Fruit fly (Drosophila melanogaster) whole organism, embryonic: ENCODE data around the gene CG16717.

ENCODE experiments used
- Atf3 ChIP-seq: fragments of 200-800 bp; sonication (Bioruptor generic); optimal IDR thresholded peaks from 3 replicates; lab custom pipeline; 2016; ENCODE audit warnings: missing biosample characterization, missing genetic modification characterization
- BEAF-32 ChIP-seq: fragments of 200-800 bp; sonication (Bioruptor generic); optimal IDR thresholded peaks from 3 replicates; lab custom pipeline; 2017; ENCODE audit warnings: missing biosample characterization, missing genetic modification characterization, mild to moderate bottlenecking, moderate library complexity, missing genetic modification reagents
- CG1024 ChIP-seq: fragments of 200-800 bp; sonication (Bioruptor generic); IDR thresholded peaks from 2 replicates; pipeline ENCODE4 v1.3.6; 2022; ENCODE audit warnings: missing biosample characterization, missing genetic modification characterization
- CG11696 ChIP-seq: fragments of 200-800 bp; sonication (Bioruptor generic); IDR thresholded peaks from 2 replicates; pipeline ENCODE4 v1.3.6; 2022; ENCODE audit warnings: missing biosample characterization, missing genetic modification characterization
- CG12769 ChIP-seq: fragments of 200-800 bp; sonication (Bioruptor generic); optimal IDR thresholded peaks from 2 replicates; lab custom pipeline; 2019; ENCODE audit warnings: missing biosample characterization, mild to moderate bottlenecking, missing genetic modification characterization, moderate library complexity
- CG15073 ChIP-seq: fragments of 200-800 bp; sonication (Bioruptor generic); optimal IDR thresholded peaks from 2 replicates; lab custom pipeline; 2016; ENCODE audit warnings: missing biosample characterization, missing genetic modification characterization
- CG1602 ChIP-seq: fragments of 200-800 bp; sonication (Bioruptor generic); optimal IDR thresholded peaks from 3 replicates; lab custom pipeline; 2016; ENCODE audit warnings: missing biosample characterization, missing genetic modification characterization
- CG18764 ChIP-seq: fragments of 200-800 bp; sonication (Bioruptor generic); optimal IDR thresholded peaks from 3 replicates; lab custom pipeline; 2016; ENCODE audit warnings: missing biosample characterization, missing genetic modification characterization
- CG2120 ChIP-seq: fragments of 200-800 bp; sonication (Bioruptor generic); optimal IDR thresholded peaks from 3 replicates; lab custom pipeline; 2016; ENCODE audit warnings: missing biosample characterization, missing genetic modification characterization
- CG2875 ChIP-seq: fragments of 200-800 bp; sonication (Bioruptor generic); optimal IDR thresholded peaks from 2 replicates; lab custom pipeline; 2017; ENCODE audit warnings: missing biosample characterization, mild to moderate bottlenecking, missing genetic modification characterization, missing genetic modification reagents
- CG30020 ChIP-seq: fragments of 200-800 bp; optimal IDR thresholded peaks from 2 replicates; lab custom pipeline; 2019; ENCODE audit warnings: missing biosample characterization, mild to moderate bottlenecking, missing genetic modification characterization, moderate library complexity
- CG3065 ChIP-seq: fragments of 200-800 bp; sonication (Bioruptor generic); optimal IDR thresholded peaks from 2 replicates; lab custom pipeline; 2016; ENCODE audit warnings: missing biosample characterization, missing genetic modification characterization
- CG6654 ChIP-seq: fragments of 200-800 bp; sonication (Bioruptor generic); optimal IDR thresholded peaks from 2 replicates; lab custom pipeline; 2017; ENCODE audit warnings: missing biosample characterization, mild to moderate bottlenecking, missing genetic modification characterization
- CG8281 ChIP-seq: fragments of 200-800 bp; sonication (Bioruptor generic); optimal IDR thresholded peaks from 2 replicates; lab custom pipeline; 2018; ENCODE audit warnings: missing biosample characterization, mild to moderate bottlenecking, missing genetic modification characterization, moderate library complexity
- CG9727 ChIP-seq: fragments of 200-800 bp; sonication (Bioruptor generic); optimal IDR thresholded peaks from 3 replicates; lab custom pipeline; 2017; ENCODE audit warnings: missing biosample characterization, mild to moderate bottlenecking, missing genetic modification characterization
- CHES-1-like ChIP-seq: fragments of 200-800 bp; sonication (Bioruptor generic); optimal IDR thresholded peaks from 2 replicates; lab custom pipeline; 2016; ENCODE audit warnings: missing biosample characterization, missing genetic modification characterization
- CTCF ChIP-seq: fragments of 200-800 bp; sonication (Bioruptor generic); optimal IDR thresholded peaks from 2 replicates; lab custom pipeline; 2017; ENCODE audit warnings: missing biosample characterization, mild to moderate bottlenecking, missing genetic modification characterization, moderate library complexity
- D ChIP-seq, 2 experiments: fragments of 200-800 bp in 1 of 2; fragments of >200 bp in 1 of 2; sonication (Bioruptor generic) in 1 of 2; optimal IDR thresholded peaks; 2 replicates in 1 of 2; 3 replicates in 1 of 2; lab custom pipeline; 2017; ENCODE audit warnings: mild to moderate bottlenecking in 1 of 2, missing biosample characterization in 1 of 2, missing genetic modification characterization in 1 of 2, missing genetic modification reagents in 1 of 2
- D19A ChIP-seq: fragments of 200-800 bp; optimal IDR thresholded peaks from 3 replicates; lab custom pipeline; 2019; ENCODE audit warnings: missing biosample characterization, mild to moderate bottlenecking, missing genetic modification characterization, moderate library complexity
- Dbx ChIP-seq: fragments of 200-800 bp; sonication (Bioruptor generic); IDR thresholded peaks from 3 replicates; pipeline ENCODE4 v1.3.6; 2022; ENCODE audit warnings: missing biosample characterization, missing genetic modification characterization
- E2f2 ChIP-seq: fragments of 200-800 bp; sonication (Bioruptor generic); IDR thresholded peaks from 2 replicates; pipeline ENCODE4 v1.3.6; 2022; ENCODE audit warnings: missing biosample characterization, missing genetic modification characterization
- Fer1 ChIP-seq: fragments of 200-800 bp; sonication (Bioruptor generic); optimal IDR thresholded peaks from 2 replicates; lab custom pipeline; 2017; ENCODE audit warnings: missing biosample characterization, mild to moderate bottlenecking, missing genetic modification characterization
- Hr51 ChIP-seq, 2 experiments: fragments of 200-800 bp; sonication (Bioruptor generic); optimal IDR thresholded peaks; 2 replicates in 1 of 2; 3 replicates in 1 of 2; lab custom pipeline; 2016 to 2018; ENCODE audit warnings: missing biosample characterization in 2 of 2, missing genetic modification characterization in 2 of 2, mild to moderate bottlenecking in 1 of 2, moderate library complexity in 1 of 2
- NC2α ChIP-seq: fragments of 200-800 bp; sonication (Bioruptor generic); optimal IDR thresholded peaks from 2 replicates; lab custom pipeline; 2016; ENCODE audit warnings: missing biosample characterization, missing genetic modification characterization
- Ptx1 ChIP-seq: fragments of 200-800 bp; sonication (Bioruptor generic); IDR thresholded peaks from 2 replicates; pipeline ENCODE4 v1.3.6; 2022; ENCODE audit warnings: missing biosample characterization, missing genetic modification characterization
- bbx ChIP-seq: fragments of 200-800 bp; sonication (Bioruptor generic); IDR thresholded peaks from 2 replicates; pipeline ENCODE4 v1.3.6; 2022; ENCODE audit warnings: missing biosample characterization, missing genetic modification characterization; ENCODE audit not compliant: partially characterized antibody
- caup ChIP-seq: fragments of 200-800 bp; sonication (Bioruptor generic); optimal IDR thresholded peaks from 3 replicates; lab custom pipeline; 2017; ENCODE audit warnings: missing biosample characterization, mild to moderate bottlenecking, missing genetic modification characterization, moderate library complexity; ENCODE audit not compliant: severe bottlenecking
- cwo ChIP-seq: fragments of 200-800 bp; sonication (Bioruptor generic); optimal IDR thresholded peaks from 3 replicates; lab custom pipeline; 2017; ENCODE audit warnings: missing biosample characterization, missing genetic modification characterization, mild to moderate bottlenecking, moderate library complexity, missing genetic modification reagents
- da ChIP-seq: fragments of 200-800 bp; sonication (Bioruptor generic); optimal IDR thresholded peaks from 2 replicates; lab custom pipeline; 2016; ENCODE audit warnings: missing biosample characterization, missing genetic modification characterization
- exex ChIP-seq: fragments of 200-800 bp; sonication (Bioruptor generic); optimal IDR thresholded peaks from 4 replicates; lab custom pipeline; 2018; ENCODE audit warnings: missing biosample characterization, mild to moderate bottlenecking, missing genetic modification characterization, moderate library complexity
- gce ChIP-seq: fragments of 200-800 bp; sonication (Bioruptor generic); IDR thresholded peaks from 3 replicates; pipeline ENCODE4 v1.3.6; 2022; ENCODE audit warnings: missing biosample characterization, missing genetic modification characterization
- hb ChIP-seq: fragments of 200-800 bp; sonication (Bioruptor generic); IDR thresholded peaks from 3 replicates; pipeline ENCODE4 v1.3.6; 2022; ENCODE audit warnings: missing biosample characterization, missing genetic modification characterization; ENCODE audit not compliant: partially characterized antibody
- inv ChIP-seq: fragments of 200-800 bp; sonication (Bioruptor generic); IDR thresholded peaks from 2 replicates; pipeline ENCODE4 v1.3.6; 2022; ENCODE audit warnings: missing biosample characterization, missing genetic modification characterization; ENCODE audit not compliant: partially characterized antibody
- klu ChIP-seq: fragments of 200-800 bp; sonication (Bioruptor generic); IDR thresholded peaks from 2 replicates; pipeline ENCODE4 v1.3.6; 2022; ENCODE audit warnings: missing biosample characterization, missing genetic modification characterization
- lab ChIP-seq: fragments of 200-800 bp; sonication (Bioruptor generic); optimal IDR thresholded peaks from 3 replicates; lab custom pipeline; 2017; ENCODE audit warnings: missing biosample characterization, missing genetic modification characterization, mild to moderate bottlenecking, moderate library complexity, missing genetic modification reagents
- lov ChIP-seq, 2 experiments: fragments of 200-800 bp in 1 of 2; fragments of >200 bp in 1 of 2; sonication (Bioruptor generic) in 1 of 2; IDR thresholded peaks in 1 of 2; optimal IDR thresholded peaks in 1 of 2; 2 replicates in 1 of 2; 3 replicates in 1 of 2; pipeline versions ENCODE4 v1.3.6 to Lab custom; 2017 to 2022; ENCODE audit warnings: missing biosample characterization in 1 of 2, missing genetic modification characterization in 1 of 2
- nerfin-2 ChIP-seq: fragments of 200-800 bp; sonication (Bioruptor generic); IDR thresholded peaks from 2 replicates; pipeline ENCODE4 v1.3.6; 2022; ENCODE audit warnings: missing biosample characterization, missing genetic modification characterization; ENCODE audit not compliant: partially characterized antibody
- nom ChIP-seq: fragments of 200-800 bp; sonication (Bioruptor generic); optimal IDR thresholded peaks from 2 replicates; lab custom pipeline; 2017; ENCODE audit warnings: missing biosample characterization, missing genetic modification characterization, mild to moderate bottlenecking, moderate library complexity, missing genetic modification reagents
- otp ChIP-seq: fragments of 200-800 bp; sonication (Bioruptor generic); IDR thresholded peaks from 3 replicates; pipeline ENCODE4, ENCODE4 v1.3.6; 2022; ENCODE audit warnings: missing biosample characterization, missing genetic modification characterization
- pros ChIP-seq: fragments of 200-800 bp; sonication (Bioruptor generic); optimal IDR thresholded peaks from 3 replicates; lab custom pipeline; 2019; ENCODE audit warnings: missing biosample characterization, mild to moderate bottlenecking, missing genetic modification characterization, moderate library complexity
- pum ChIP-seq: fragments of 200-800 bp; sonication (Bioruptor generic); optimal IDR thresholded peaks from 2 replicates; lab custom pipeline; 2016; ENCODE audit warnings: missing biosample characterization, missing genetic modification characterization
- run ChIP-seq: fragments of 200-800 bp; sonication (Bioruptor generic); optimal IDR thresholded peaks from 3 replicates; lab custom pipeline; 2018; ENCODE audit warnings: missing biosample characterization, mild to moderate bottlenecking, missing genetic modification characterization
- salm ChIP-seq: fragments of 200-800 bp; sonication (Bioruptor generic); optimal IDR thresholded peaks from 2 replicates; lab custom pipeline; 2018; ENCODE audit warnings: missing biosample characterization, mild to moderate bottlenecking, missing genetic modification characterization
- sens-2 ChIP-seq: fragments of 200-800 bp; sonication (Bioruptor generic); IDR thresholded peaks from 2 replicates; pipeline ENCODE4 v1.3.6; 2022; ENCODE audit warnings: missing biosample characterization, missing genetic modification characterization
- slbo ChIP-seq: fragments of 200-800 bp; sonication (Bioruptor generic); IDR thresholded peaks from 2 replicates; pipeline ENCODE4 v1.3.6; 2022; ENCODE audit warnings: missing biosample characterization, missing genetic modification characterization
- ssp ChIP-seq: fragments of 200-800 bp; sonication (Bioruptor generic); IDR thresholded peaks from 2 replicates; pipeline ENCODE4 v1.3.6; 2022; ENCODE audit warnings: missing biosample characterization, missing genetic modification characterization
- tgo ChIP-seq: fragments of 200-800 bp; sonication (Bioruptor generic); IDR thresholded peaks from 3 replicates; pipeline ENCODE4 v1.3.6; 2022; ENCODE audit warnings: missing biosample characterization, missing genetic modification characterization
- tin ChIP-seq: fragments of 200-800 bp; sonication (Bioruptor generic); optimal IDR thresholded peaks from 3 replicates; lab custom pipeline; 2016; ENCODE audit warnings: missing biosample characterization, missing genetic modification characterization
- tx ChIP-seq: fragments of 200-800 bp; sonication (Bioruptor generic); optimal IDR thresholded peaks from 2 replicates; lab custom pipeline; 2016; ENCODE audit warnings: missing biosample characterization, missing genetic modification characterization
- usp ChIP-seq: fragments of >200 bp; optimal IDR thresholded peaks from 2 replicates; lab custom pipeline; 2017; ENCODE audit warnings: missing biosample characterization, missing genetic modification characterization

CG16717 gene

dm6 chr3L:9723108-9723507 lies 44.1 kb downstream of the CG16717 start, which contains the start of the genes nbs and defl (continued):
- TF ChIP-seq exex (tag; lab: Kevin White, UChicago), result peak; percentile 36
- no peak for TF ChIP-seq pros (GFP tag; lab: Kevin White, UChicago)
- peak; percentile 70 for TF ChIP-seq CG1602 (GFP tag; lab: Kevin White, UChicago)
- TF ChIP-seq CG3065 (GFP tag; lab: Kevin White, UChicago), result peak; percentile 32
- no peak for TF ChIP-seq lab (GFP tag; lab: Kevin White, UChicago)
- peak; percentile 70 for TF ChIP-seq ssp (GFP tag; lab: Robert Waterston, UW)
- no peak for TF ChIP-seq CG2875 (GFP tag; lab: Kevin White, UChicago)
- peak; percentile 71 for TF ChIP-seq BEAF-32 (GFP tag; lab: Kevin White, UChicago)
- TF ChIP-seq CG12769 (tag; lab: Kevin White, UChicago), result no peak
- peak; percentile 67 for TF ChIP-seq Fer1
- no peak for TF ChIP-seq D (optimal IDR thresholded peaks at IDR 0.05; lab: Kevin White, UChicago)
- no peak for TF ChIP-seq D (GFP tag; optimal IDR thresholded peaks at IDR 0.05; lab: Kevin White, UChicago)
- no peak for TF ChIP-seq D19A (tag; lab: Kevin White, UChicago)
- TF ChIP-seq sens-2 (GFP tag; lab: Robert Waterston, UW), result no peak
- peak; percentile 33; the same call in 1 of the 2 replicates for TF ChIP-seq CG1024 (GFP tag; lab: Robert Waterston, UW)
- TF ChIP-seq bbx (GFP tag; lab: Robert Waterston, UW), result no peak
- peak; percentile 88 for TF ChIP-seq Ptx1 (GFP tag; lab: Robert Waterston, UW)
- no peak for TF ChIP-seq cwo (GFP tag; lab: Kevin White, UChicago)
- no peak for TF ChIP-seq usp (GFP tag; lab: Kevin White, UChicago)
- peak; percentile 72 for TF ChIP-seq Dbx (GFP tag; lab: Robert Waterston, UW)
- TF ChIP-seq CHES-1-like (GFP tag; lab: Kevin White, UChicago), result peak; percentile 76
- peak; percentile 37 for TF ChIP-seq Atf3
- TF ChIP-seq da (GFP tag; lab: Kevin White, UChicago), result no peak
- no peak for TF ChIP-seq lov (optimal IDR thresholded peaks at IDR 0.05; lab: Kevin White, UChicago)
- TF ChIP-seq lov (GFP tag; IDR thresholded peaks at IDR 0.05; lab: Robert Waterston, UW), result 0 out of 3 replicates have a peak, but pooled peaks have one; percentile 20
- no peak for TF ChIP-seq CTCF (GFP tag; lab: Kevin White, UChicago)
- TF ChIP-seq CG6654 (GFP tag; lab: Kevin White, UChicago), result no peak
- no peak for TF ChIP-seq NC2α (GFP tag; lab: Kevin White, UChicago)
- no peak for TF ChIP-seq nerfin-2 (GFP tag; lab: Robert Waterston, UW)
- no peak for TF ChIP-seq CG8281 (tag; lab: Kevin White, UChicago)
- no peak for TF ChIP-seq run (tag; lab: Kevin White, UChicago)
- TF ChIP-seq caup (GFP tag; lab: Kevin White, UChicago), result no peak
- TF ChIP-seq inv (GFP tag; lab: Robert Waterston, UW), result peak; percentile 40; the same call in 1 of the 2 replicates
- peak; percentile 56 for TF ChIP-seq tin (GFP tag; lab: Kevin White, UChicago)
- no peak for TF ChIP-seq gce (GFP tag; lab: Robert Waterston, UW)
- no peak for TF ChIP-seq salm
- peak in 1 of 2 experiments; percentile 1 for TF ChIP-seq Hr51 (GFP tag; optimal IDR thresholded peaks at IDR 0.05; lab: Kevin White, UChicago)
- TF ChIP-seq pum (GFP tag; lab: Kevin White, UChicago), result peak; percentile 61
- TF ChIP-seq nom, result no peak
- TF ChIP-seq klu (GFP tag; lab: Robert Waterston, UW), result peak; percentile 48; the same call in 1 of the 2 replicates
- no peak for TF ChIP-seq CG15073 (GFP tag; lab: Kevin White, UChicago)
- TF ChIP-seq tx, result peak; percentile 57
- peak; percentile 83 for TF ChIP-seq slbo (GFP tag; lab: Robert Waterston, UW)
- no peak for TF ChIP-seq hb (GFP tag; lab: Robert Waterston, UW)
- TF ChIP-seq CG30020, result peak; percentile 62
- peak; percentile 57 for TF ChIP-seq CG18764 (GFP tag; lab: Kevin White, UChicago)
- TF ChIP-seq CG2120 (GFP tag; lab: Kevin White, UChicago), result peak; percentile 85
- TF ChIP-seq E2f2 (GFP tag; lab: Robert Waterston, UW), result peak; percentile 60
- TF ChIP-seq tgo, result peak; percentile 72; the same call in 2 of the 3 replicates
- no peak for TF ChIP-seq CG11696
- TF ChIP-seq CG9727 (GFP tag; lab: Kevin White, UChicago), result peak; percentile 44
- TF ChIP-seq otp (GFP tag; lab: Robert Waterston, UW), result no peak
